Worm (Caenorhabditis elegans): ENCODE measurements around the gene F38B2.4.

The F38B2.4 gene

ce11 chrX:11287617-11288016 is at the start of gene F38B2.4:
F38B2.4 (minus strand) TSS chrX:11287717.
- no peak for TF ChIP-seq dao-5 (tag; optimal IDR thresholded peaks at IDR 0.05)
- no peak for TF ChIP-seq W03F9.2 (tag; optimal IDR thresholded peaks at IDR 0.05)
- no peak for TF ChIP-seq him-1 (tag; optimal IDR thresholded peaks at IDR 0.05)

- TF ChIP-seq dao-5 (tag; optimal IDR thresholded peaks at IDR 0.05), result no peak
- TF ChIP-seq W03F9.2 (tag; optimal IDR thresholded peaks at IDR 0.05), result no peak
- no peak for TF ChIP-seq him-1 (tag; optimal IDR thresholded peaks at IDR 0.05)
These were observed 49.6 kb upstream of the F38B2.4 start for ce11 chrX:11337095-11337494.

- no peak for TF ChIP-seq him-1 (tag; optimal IDR thresholded peaks at IDR 0.05)
- no peak for TF ChIP-seq dao-5 (tag; optimal IDR thresholded peaks at IDR 0.05)
- no peak for TF ChIP-seq W03F9.2 (tag; optimal IDR thresholded peaks at IDR 0.05)
These were observed 41.9 kb upstream of the F38B2.4 start, which contains the start of gene npr-9 for ce11 chrX:11329424-11329823. npr-9 (plus strand) TSS chrX:11329724.

ce11 chrX:11328710-11329109 is 41.2 kb upstream of the F38B2.4 start:
- TF ChIP-seq dao-5 (tag; optimal IDR thresholded peaks at IDR 0.05), result no peak
- TF ChIP-seq him-1 (tag; optimal IDR thresholded peaks at IDR 0.05), result no peak
- no peak for TF ChIP-seq W03F9.2 (tag; optimal IDR thresholded peaks at IDR 0.05)

- TF ChIP-seq dao-5 (tag; optimal IDR thresholded peaks at IDR 0.05), result no peak
- TF ChIP-seq him-1 (tag; optimal IDR thresholded peaks at IDR 0.05), result no peak
- TF ChIP-seq W03F9.2 (tag; optimal IDR thresholded peaks at IDR 0.05), result no peak
These were observed 39.3 kb upstream of the F38B2.4 start, which contains the start of gene ZK455.5 for ce11 chrX:11326827-11327226. ZK455.5 (minus strand) TSS chrX:11326927.

ce11 chrX:11324240-11324639 is 36.7 kb upstream of the F38B2.4 start, which contains the start of gene asm-2:
asm-2 (minus strand) TSS chrX:11324251.
- TF ChIP-seq him-1 (tag; optimal IDR thresholded peaks at IDR 0.05) (no peak), dao-5 (tag; optimal IDR thresholded peaks at IDR 0.05) (no peak), W03F9.2 (tag; optimal IDR thresholded peaks at IDR 0.05) (no peak)

ce11 chrX:11323225-11323624 is 35.7 kb upstream of the F38B2.4 start:
- TF ChIP-seq him-1 (tag; optimal IDR thresholded peaks at IDR 0.05), result no peak

- TF ChIP-seq him-1 (tag; optimal IDR thresholded peaks at IDR 0.05) (no peak), W03F9.2 (tag; optimal IDR thresholded peaks at IDR 0.05) (no peak), dao-5 (tag; optimal IDR thresholded peaks at IDR 0.05) (no peak)
These were observed 30.4 kb upstream of the F38B2.4 start, which contains the start of gene hizr-1 for ce11 chrX:11317939-11318338. hizr-1 (plus strand) TSS chrX:11318278.

ce11 chrX:11316750-11317149 is 29.2 kb upstream of the F38B2.4 start, which contains the start of gene nlp-57:
nlp-57 (plus strand) TSS chrX:11317050.
- TF ChIP-seq W03F9.2 (tag; optimal IDR thresholded peaks at IDR 0.05) (no peak), him-1 (tag; optimal IDR thresholded peaks at IDR 0.05) (no peak), dao-5 (tag; optimal IDR thresholded peaks at IDR 0.05) (no peak)

- no peak for TF ChIP-seq dao-5 (tag; optimal IDR thresholded peaks at IDR 0.05)
- TF ChIP-seq him-1 (tag; optimal IDR thresholded peaks at IDR 0.05), result no peak
- no peak for TF ChIP-seq W03F9.2 (tag; optimal IDR thresholded peaks at IDR 0.05)
These were observed 27.9 kb upstream of the F38B2.4 start, which contains the start of gene F08G12.11 for ce11 chrX:11315392-11315791. F08G12.11 (minus strand) TSS chrX:11315572.

- no peak for TF ChIP-seq him-1 (tag; optimal IDR thresholded peaks at IDR 0.05)
- TF ChIP-seq dao-5 (tag; optimal IDR thresholded peaks at IDR 0.05), result no peak
- TF ChIP-seq W03F9.2 (tag; optimal IDR thresholded peaks at IDR 0.05), result no peak
These were observed 22.8 kb upstream of the F38B2.4 start, which contains the start of gene F08G12.5 for ce11 chrX:11310285-11310838. F08G12.5 (minus strand) TSS chrX:11310285.

- TF ChIP-seq dao-5 (tag; optimal IDR thresholded peaks at IDR 0.05) (no peak), W03F9.2 (tag; optimal IDR thresholded peaks at IDR 0.05) (no peak), him-1 (tag; optimal IDR thresholded peaks at IDR 0.05) (no peak)
These were observed 19.5 kb upstream of the F38B2.4 start, which contains the start of gene vhl-1 for ce11 chrX:11307056-11307455. vhl-1 (plus strand) TSS chrX:11307356.

ce11 chrX:11305773-11306172 is 18.3 kb upstream of the F38B2.4 start, which contains the start of gene F08G12.1:
F08G12.1 (minus strand) TSS chrX:11305873.
- no peak for TF ChIP-seq dao-5 (tag; optimal IDR thresholded peaks at IDR 0.05)
- no peak for TF ChIP-seq him-1 (tag; optimal IDR thresholded peaks at IDR 0.05)
- no peak for TF ChIP-seq W03F9.2 (tag; optimal IDR thresholded peaks at IDR 0.05)

- TF ChIP-seq W03F9.2 (tag; optimal IDR thresholded peaks at IDR 0.05) (no peak), him-1 (tag; optimal IDR thresholded peaks at IDR 0.05) (peak; percentile 37), dao-5 (tag; optimal IDR thresholded peaks at IDR 0.05) (no peak)
These were observed 12.3 kb upstream of the F38B2.4 start, which contains the start of the genes snrp-40.1 and F08G12.3 for ce11 chrX:11299642-11300307. snrp-40.1 (minus strand) TSS chrX:11299784. F08G12.3 (plus strand) TSS chrX:11300257.
